Fruit fly (Drosophila melanogaster) whole organism, embryonic: ENCODE data around the gene hd.
A peak's percentile ranks its signal among the peaks of the same experiment; 100 is the strongest.

Experiments used
- Ada2b ChIP-seq: fragments of 200-800 bp; sonication (Bioruptor generic); IDR thresholded peaks from 2 replicates; pipeline ENCODE4 v1.3.6; 2022; ENCODE audit warnings: missing biosample characterization, missing genetic modification characterization
- Aef1 ChIP-seq: fragments of 200-800 bp; sonication (Bioruptor generic); IDR thresholded peaks from 3 replicates; pipeline ENCODE4 v1.3.6; 2022; ENCODE audit warnings: missing biosample characterization, missing genetic modification characterization
- Atf-2 ChIP-seq: fragments of 200-800 bp; sonication (Bioruptor generic); optimal IDR thresholded peaks from 2 replicates; lab custom pipeline; 2016; ENCODE audit warnings: missing biosample characterization, missing genetic modification characterization
- Bgb ChIP-seq: fragments of 200-800 bp; sonication (Bioruptor generic); IDR thresholded peaks from 2 replicates; pipeline ENCODE4 v1.3.6; 2022; ENCODE audit warnings: missing biosample characterization, missing genetic modification characterization; ENCODE audit not compliant: partially characterized antibody
- CG10267 ChIP-seq: fragments of 200-800 bp; sonication (Bioruptor generic); optimal IDR thresholded peaks from 2 replicates; lab custom pipeline; 2018; ENCODE audit warnings: missing biosample characterization, mild to moderate bottlenecking, missing genetic modification characterization, moderate library complexity
- CG11696 ChIP-seq: fragments of 200-800 bp; sonication (Bioruptor generic); IDR thresholded peaks from 2 replicates; pipeline ENCODE4 v1.3.6; 2022; ENCODE audit warnings: missing biosample characterization, missing genetic modification characterization
- CG13775 ChIP-seq: fragments of 200-800 bp; sonication (Bioruptor generic); optimal IDR thresholded peaks from 3 replicates; lab custom pipeline; 2017; ENCODE audit warnings: missing biosample characterization, mild to moderate bottlenecking, missing genetic modification characterization
- CG14860 ChIP-seq: fragments of 200-800 bp; sonication (Bioruptor generic); IDR thresholded peaks from 3 replicates; pipeline ENCODE4 v1.3.6; 2022; ENCODE audit warnings: missing biosample characterization, missing genetic modification characterization; ENCODE audit not compliant: partially characterized antibody
- CG17361 ChIP-seq: fragments of 200-800 bp; sonication (Bioruptor generic); IDR thresholded peaks from 3 replicates; pipeline ENCODE4 v1.3.6; 2022; ENCODE audit warnings: missing biosample characterization, missing genetic modification characterization
- CG18011 ChIP-seq: fragments of 200-800 bp; sonication (Bioruptor generic); optimal IDR thresholded peaks from 2 replicates; lab custom pipeline; 2017; ENCODE audit warnings: missing biosample characterization, missing genetic modification characterization, mild to moderate bottlenecking, moderate library complexity, missing genotype
- CG31388 ChIP-seq: fragments of 200-800 bp; sonication (Bioruptor generic); optimal IDR thresholded peaks from 2 replicates; lab custom pipeline; 2016; ENCODE audit warnings: missing biosample characterization, missing genetic modification characterization
- CG32532 ChIP-seq: fragments of 200-800 bp; sonication (Bioruptor generic); IDR thresholded peaks from 2 replicates; pipeline ENCODE4 v1.3.6; 2022; ENCODE audit warnings: missing biosample characterization, missing genetic modification characterization
- CG34224 ChIP-seq: fragments of 200-800 bp; sonication (Bioruptor generic); IDR thresholded peaks from 3 replicates; pipeline ENCODE4 v1.3.6; 2022; ENCODE audit warnings: missing biosample characterization, missing genetic modification characterization; ENCODE audit not compliant: partially characterized antibody
- CG34422 ChIP-seq: fragments of 200-800 bp; sonication (Bioruptor generic); IDR thresholded peaks from 3 replicates; pipeline ENCODE4 v1.3.6; 2022; ENCODE audit warnings: missing biosample characterization, missing genetic modification characterization
- CG4404 ChIP-seq: fragments of 200-800 bp; sonication (Bioruptor generic); IDR thresholded peaks from 2 replicates; pipeline ENCODE4 v1.3.6; 2022; ENCODE audit warnings: missing biosample characterization, missing genetic modification characterization
- CG4424 ChIP-seq: fragments of 200-800 bp; sonication (Bioruptor generic); optimal IDR thresholded peaks from 3 replicates; lab custom pipeline; 2016; ENCODE audit warnings: missing biosample characterization, missing genetic modification characterization
- CG4820 ChIP-seq: fragments of 200-800 bp; sonication (Bioruptor generic); optimal IDR thresholded peaks from 3 replicates; lab custom pipeline; 2016; ENCODE audit warnings: missing biosample characterization, missing genetic modification characterization
- CG5180 ChIP-seq: fragments of 200-800 bp; sonication (Bioruptor generic); optimal IDR thresholded peaks from 3 replicates; lab custom pipeline; 2017; ENCODE audit warnings: missing biosample characterization, missing genetic modification characterization, mild to moderate bottlenecking, moderate library complexity, missing genetic modification reagents
- CG6791 ChIP-seq: fragments of 200-800 bp; sonication (Bioruptor generic); IDR thresholded peaks from 3 replicates; pipeline ENCODE4 v1.3.6; 2022; ENCODE audit warnings: missing biosample characterization, missing genetic modification characterization; ENCODE audit not compliant: partially characterized antibody
- CG7357 ChIP-seq: fragments of 200-800 bp; sonication (Bioruptor generic); IDR thresholded peaks from 3 replicates; pipeline ENCODE4 v1.3.6; 2022; ENCODE audit warnings: missing biosample characterization, missing genetic modification characterization
- CG7963 ChIP-seq: fragments of 200-800 bp; sonication (Bioruptor generic); IDR thresholded peaks from 3 replicates; pipeline ENCODE4 v1.3.6; 2022; ENCODE audit warnings: missing biosample characterization, missing genetic modification characterization; ENCODE audit not compliant: partially characterized antibody
- CG8089 ChIP-seq: fragments of 200-800 bp; sonication (Bioruptor generic); optimal IDR thresholded peaks from 3 replicates; lab custom pipeline; 2016; ENCODE audit warnings: missing biosample characterization, missing genetic modification characterization
- CHES-1-like ChIP-seq: fragments of 200-800 bp; sonication (Bioruptor generic); optimal IDR thresholded peaks from 2 replicates; lab custom pipeline; 2016; ENCODE audit warnings: missing biosample characterization, missing genetic modification characterization
- Dip3 ChIP-seq: fragments of 200-800 bp; sonication (Bioruptor generic); optimal IDR thresholded peaks from 3 replicates; lab custom pipeline; 2016; ENCODE audit warnings: missing biosample characterization, missing genetic modification characterization
- Dref ChIP-seq: fragments of 200-800 bp; sonication (Bioruptor generic); IDR thresholded peaks from 2 replicates; pipeline ENCODE4 v1.3.6; 2022; ENCODE audit warnings: missing biosample characterization, missing genetic modification characterization
- ERR ChIP-seq: fragments of 200-800 bp; sonication (Bioruptor generic); optimal IDR thresholded peaks from 2 replicates; lab custom pipeline; 2016; ENCODE audit warnings: missing biosample characterization, missing genetic modification characterization
- Fer2 ChIP-seq: fragments of 200-800 bp; sonication (Bioruptor generic); optimal IDR thresholded peaks from 2 replicates; lab custom pipeline; 2018; ENCODE audit warnings: missing biosample characterization, mild to moderate bottlenecking, missing genetic modification characterization, moderate library complexity
- Gug ChIP-seq: fragments of 200-800 bp; sonication (Bioruptor generic); IDR thresholded peaks from 4 replicates; pipeline ENCODE4 v1.3.6; 2022; ENCODE audit warnings: missing biosample characterization, missing genetic modification characterization
- Neu2 ChIP-seq: fragments of 200-800 bp; sonication (Bioruptor generic); optimal IDR thresholded peaks from 3 replicates; lab custom pipeline; 2016; ENCODE audit warnings: missing biosample characterization, missing genetic modification characterization, borderline replicate concordance
- Sox102F ChIP-seq: fragments of 200-800 bp; sonication (Bioruptor generic); optimal IDR thresholded peaks from 2 replicates; lab custom pipeline; 2018; ENCODE audit warnings: missing biosample characterization, mild to moderate bottlenecking, missing genetic modification characterization, moderate library complexity
- Usf ChIP-seq: fragments of 200-800 bp; sonication (Bioruptor generic); optimal IDR thresholded peaks from 2 replicates; lab custom pipeline; 2017; ENCODE audit warnings: missing genotype, missing biosample characterization, missing genetic modification characterization
- ash1 ChIP-seq: fragments of 200-800 bp; sonication (Bioruptor generic); optimal IDR thresholded peaks from 2 replicates; lab custom pipeline; 2018; ENCODE audit warnings: missing biosample characterization, mild to moderate bottlenecking, missing genetic modification characterization
- bowl ChIP-seq: fragments of 200-800 bp; sonication (Bioruptor generic); IDR thresholded peaks from 2 replicates; pipeline ENCODE4 v1.3.6; 2022; ENCODE audit warnings: missing biosample characterization, missing genetic modification characterization
- caup ChIP-seq: fragments of 200-800 bp; sonication (Bioruptor generic); optimal IDR thresholded peaks from 3 replicates; lab custom pipeline; 2017; ENCODE audit warnings: missing biosample characterization, mild to moderate bottlenecking, missing genetic modification characterization, moderate library complexity; ENCODE audit not compliant: severe bottlenecking
- crc ChIP-seq: fragments of 200-800 bp; sonication (Bioruptor generic); optimal IDR thresholded peaks from 2 replicates; lab custom pipeline; 2016; ENCODE audit warnings: missing biosample characterization, missing genetic modification characterization
- croc ChIP-seq: fragments of 200-800 bp; sonication (Bioruptor generic); conservative IDR thresholded peaks from 3 replicates; pipeline ENCODE4 v1.3.6; 2022; ENCODE audit warnings: missing biosample characterization, missing genetic modification characterization
- ftz-f1 ChIP-seq: fragments of 200-800 bp; sonication (Bioruptor generic); optimal IDR thresholded peaks from 2 replicates; lab custom pipeline; 2016; ENCODE audit warnings: missing biosample characterization, missing genetic modification characterization
- gt ChIP-seq: fragments of 200-800 bp; sonication (Bioruptor generic); IDR thresholded peaks from 2 replicates; pipeline ENCODE4 v1.3.6; 2022; ENCODE audit warnings: missing biosample characterization, missing genetic modification characterization
- her ChIP-seq: fragments of 200-800 bp; sonication (Bioruptor generic); optimal IDR thresholded peaks from 2 replicates; lab custom pipeline; 2016; ENCODE audit warnings: missing biosample characterization, missing genetic modification characterization
- klu ChIP-seq: fragments of 200-800 bp; sonication (Bioruptor generic); IDR thresholded peaks from 2 replicates; pipeline ENCODE4 v1.3.6; 2022; ENCODE audit warnings: missing biosample characterization, missing genetic modification characterization
- lov ChIP-seq, 2 experiments: fragments of 200-800 bp in 1 of 2; fragments of >200 bp in 1 of 2; sonication (Bioruptor generic) in 1 of 2; IDR thresholded peaks in 1 of 2; optimal IDR thresholded peaks in 1 of 2; 2 replicates in 1 of 2; 3 replicates in 1 of 2; pipeline versions ENCODE4 v1.3.6 to Lab custom; 2017 to 2022; ENCODE audit warnings: missing biosample characterization in 1 of 2, missing genetic modification characterization in 1 of 2
- onecut ChIP-seq: fragments of 200-800 bp; sonication (Bioruptor generic); IDR thresholded peaks from 2 replicates; pipeline ENCODE4 v1.3.6; 2022; ENCODE audit warnings: missing biosample characterization, missing genetic modification characterization
- pita ChIP-seq: fragments of 200-800 bp; sonication (Bioruptor generic); optimal IDR thresholded peaks from 2 replicates; lab custom pipeline; 2017; ENCODE audit warnings: missing biosample characterization, mild to moderate bottlenecking, missing genetic modification characterization
- pnt ChIP-seq: fragments of 200-800 bp; sonication (Bioruptor generic); optimal IDR thresholded peaks from 3 replicates; lab custom pipeline; 2016; ENCODE audit warnings: missing biosample characterization, missing genetic modification characterization
- pzg ChIP-seq: fragments of 200-800 bp; sonication (Bioruptor generic); optimal IDR thresholded peaks from 3 replicates; lab custom pipeline; 2018; ENCODE audit warnings: missing biosample characterization, mild to moderate bottlenecking, missing genetic modification characterization, moderate library complexity
- repo ChIP-seq: fragments of 200-800 bp; sonication (Bioruptor generic); optimal IDR thresholded peaks from 2 replicates; lab custom pipeline; 2016; ENCODE audit warnings: missing biosample characterization, missing genetic modification characterization
- run ChIP-seq: fragments of 200-800 bp; sonication (Bioruptor generic); optimal IDR thresholded peaks from 3 replicates; lab custom pipeline; 2018; ENCODE audit warnings: missing biosample characterization, mild to moderate bottlenecking, missing genetic modification characterization
- sima ChIP-seq: fragments of 200-800 bp; sonication (Bioruptor generic); optimal IDR thresholded peaks from 2 replicates; lab custom pipeline; 2016; ENCODE audit warnings: missing biosample characterization, missing genetic modification characterization
- tup ChIP-seq: fragments of 200-800 bp; sonication (Bioruptor generic); optimal IDR thresholded peaks from 2 replicates; lab custom pipeline; 2016; ENCODE audit warnings: missing biosample characterization, mild to moderate bottlenecking, missing genetic modification characterization, moderate library complexity

Gene hd

DNA sequence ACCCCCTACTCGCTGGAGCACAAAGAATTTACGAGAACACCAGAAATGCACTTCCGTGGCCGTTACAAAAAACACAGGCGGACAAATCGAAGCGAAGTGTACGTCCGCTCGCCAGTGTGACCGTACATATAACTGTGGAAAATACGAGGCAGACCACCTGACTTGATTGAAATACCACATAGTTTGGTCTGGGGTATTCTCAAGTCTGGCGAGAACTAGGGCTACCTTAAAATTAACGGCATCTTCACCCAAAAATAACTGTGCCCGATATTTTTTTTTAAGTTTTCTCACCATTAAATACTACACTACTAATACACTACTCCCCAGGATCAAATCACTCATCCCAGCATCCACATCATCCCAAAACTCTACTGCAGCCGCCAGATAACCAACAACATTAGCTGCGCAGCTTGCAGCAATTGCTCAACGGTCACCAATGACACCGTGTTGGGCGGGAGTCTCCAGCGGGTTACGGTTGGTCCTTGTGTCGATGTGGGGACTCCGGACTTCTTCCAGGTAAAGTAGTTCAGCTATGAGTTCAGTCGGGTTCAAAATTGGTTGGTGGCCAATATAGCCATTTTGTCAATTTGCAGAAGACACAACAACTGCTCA, 6.5 kb downstream of the hd start, which contains the start of gene Cerk (continued):
- TF ChIP-seq lov (optimal IDR thresholded peaks at IDR 0.05; lab: Kevin White, UChicago) = no peak
- 0 out of 3 replicates have a peak, but pooled peaks have one; percentile 36 for TF ChIP-seq lov (GFP tag; IDR thresholded peaks at IDR 0.05; lab: Robert Waterston, UW)
- no peak for TF ChIP-seq CG8089 (GFP tag; lab: Kevin White, UChicago)
- no peak for TF ChIP-seq CG11696 (GFP tag; lab: Robert Waterston, UW)
- TF ChIP-seq ftz-f1 (GFP tag; lab: Kevin White, UChicago) = no peak
- TF ChIP-seq CG31388 (GFP tag; lab: Kevin White, UChicago) = no peak
- 0 out of 3 replicates have a peak, but pooled peaks have one; percentile 22 for TF ChIP-seq CG7357 (GFP tag; lab: Robert Waterston, UW)
- TF ChIP-seq Fer2 (tag; lab: Kevin White, UChicago) = no peak
- TF ChIP-seq onecut (GFP tag; lab: Robert Waterston, UW) = peak; percentile 51
- TF ChIP-seq CG32532 = peak; percentile 64
- TF ChIP-seq Bgb (GFP tag; lab: Robert Waterston, UW) = peak; percentile 68
- peak; percentile 27 for TF ChIP-seq CG10267
- no peak for TF ChIP-seq bowl (GFP tag; lab: Robert Waterston, UW)
- TF ChIP-seq Gug = no peak
- peak; percentile 41 for TF ChIP-seq pnt (GFP tag; lab: Kevin White, UChicago)
- no peak for TF ChIP-seq gt (GFP tag; lab: Robert Waterston, UW)
- TF ChIP-seq repo (GFP tag; lab: Kevin White, UChicago) = no peak
- peak; percentile 59; the same call in 1 of the 3 replicates for TF ChIP-seq CG6791 (GFP tag; lab: Robert Waterston, UW)
- TF ChIP-seq CG18011 (GFP tag; lab: Kevin White, UChicago) = no peak
- TF ChIP-seq ERR = peak; percentile 49
- no peak for TF ChIP-seq CG4404 (GFP tag; lab: Robert Waterston, UW)
- peak; percentile 91 for TF ChIP-seq pzg (GFP tag; lab: Kevin White, UChicago)
- TF ChIP-seq CG13775 (GFP tag; lab: Kevin White, UChicago) = no peak
- no peak for TF ChIP-seq tup (GFP tag; lab: Kevin White, UChicago)
- TF ChIP-seq Aef1 (GFP tag; lab: Robert Waterston, UW) = 0 out of 3 replicates have a peak, but pooled peaks have one; percentile 12
- peak; percentile 48; the same call in 2 of the 3 replicates for TF ChIP-seq CG34422 (GFP tag; lab: Robert Waterston, UW)
- no peak for TF ChIP-seq crc
- no peak for TF ChIP-seq CG7963 (GFP tag; lab: Robert Waterston, UW)
- no peak for TF ChIP-seq Neu2
- no peak for TF ChIP-seq CG34224 (GFP tag; lab: Robert Waterston, UW)
- no peak for TF ChIP-seq CG5180 (GFP tag; lab: Kevin White, UChicago)
- TF ChIP-seq klu (GFP tag; lab: Robert Waterston, UW) = no peak
- TF ChIP-seq Dip3 (GFP tag; lab: Kevin White, UChicago) = peak; percentile 7
- no peak for TF ChIP-seq CG14860 (GFP tag; lab: Robert Waterston, UW)
- TF ChIP-seq Usf (GFP tag; lab: Kevin White, UChicago) = peak; percentile 20
- peak; percentile 30 for TF ChIP-seq caup (GFP tag; lab: Kevin White, UChicago)
- TF ChIP-seq CHES-1-like (GFP tag; lab: Kevin White, UChicago) = peak; percentile 52
- peak; percentile 51 for TF ChIP-seq her (GFP tag; lab: Kevin White, UChicago)
- peak; percentile 24 for TF ChIP-seq Atf-2 (GFP tag; lab: Kevin White, UChicago)
- TF ChIP-seq Sox102F (GFP tag; lab: Kevin White, UChicago) = no peak
- no peak for TF ChIP-seq ash1 (GFP tag; lab: Kevin White, UChicago)
- peak; percentile 48 for TF ChIP-seq Dref
- TF ChIP-seq sima (GFP tag; lab: Kevin White, UChicago) = no peak
- TF ChIP-seq CG17361 (GFP tag; lab: Robert Waterston, UW) = 0 out of 3 replicates have a peak, but pooled peaks have one; percentile 25
- TF ChIP-seq pita (GFP tag; lab: Kevin White, UChicago) = no peak
- TF ChIP-seq croc (GFP tag; lab: Robert Waterston, UW) = no peak
- peak; percentile 1 for TF ChIP-seq CG4424 (GFP tag; lab: Kevin White, UChicago)
- no peak for TF ChIP-seq run (tag; lab: Kevin White, UChicago)
- TF ChIP-seq CG4820 (GFP tag; lab: Kevin White, UChicago) = no peak
- TF ChIP-seq Ada2b (GFP tag; lab: Robert Waterston, UW) = no peak
